Worm (Caenorhabditis elegans) whole organism, L2 larva: ENCODE data around the gene act-4.

Experiments
- C34F6.9 ChIP-seq: fragments of 150-350 bp; optimal IDR thresholded peaks from 2 replicates; lab custom pipeline; 2014; ENCODE audit warnings: missing biosample characterization, missing genetic modification characterization
- F13H6.1 ChIP-seq: sonication (generic microtip); optimal IDR thresholded peaks from 2 replicates; lab custom pipeline; 2016; ENCODE audit warnings: missing genetic modification characterization, missing compliant biosample characterization
- R02D3.7 ChIP-seq: fragments of 150-350 bp; optimal IDR thresholded peaks from 2 replicates; lab custom pipeline; 2014; ENCODE audit warnings: missing biosample characterization, missing genetic modification characterization
- Y55F3AM.14 ChIP-seq: fragments of 200-800 bp; sonication (Bioruptor generic); optimal IDR thresholded peaks from 2 replicates; lab custom pipeline; 2018; ENCODE audit warnings: mild to moderate bottlenecking, missing genetic modification characterization, missing compliant biosample characterization
- ZK546.5 ChIP-seq: sonication (generic microtip); optimal IDR thresholded peaks from 2 replicates; lab custom pipeline; 2017; ENCODE audit warnings: missing biosample characterization, missing genetic modification characterization
- alr-1 ChIP-seq: fragments of 150-350 bp; optimal IDR thresholded peaks from 2 replicates; lab custom pipeline; 2014; ENCODE audit warnings: missing biosample characterization, missing genetic modification characterization
- aly-2 ChIP-seq: fragments of 150-350 bp; optimal IDR thresholded peaks from 2 replicates; lab custom pipeline; 2014; ENCODE audit warnings: missing biosample characterization, missing genetic modification characterization
- ama-1 ChIP-seq: fragments of 150-350 bp; optimal IDR thresholded peaks from 2 replicates; lab custom pipeline; 2018; ENCODE audit warnings: inconsistent platforms
- blmp-1 ChIP-seq: sonication (generic microtip); optimal IDR thresholded peaks from 2 replicates; lab custom pipeline; 2017; ENCODE audit warnings: missing genetic modification characterization, mild to moderate bottlenecking, missing compliant biosample characterization, antibody characterized with exemption, moderate library complexity; ENCODE audit not compliant: insufficient read depth
- ceh-16 ChIP-seq: fragments of 150-350 bp; optimal IDR thresholded peaks from 2 replicates; lab custom pipeline; 2014; ENCODE audit warnings: missing biosample characterization, missing genetic modification characterization
- ceh-82 ChIP-seq: fragments of 150-350 bp; optimal IDR thresholded peaks from 2 replicates; lab custom pipeline; 2014; ENCODE audit warnings: missing biosample characterization, missing genetic modification characterization
- crh-2 ChIP-seq: sonication (generic microtip); optimal IDR thresholded peaks from 2 replicates; lab custom pipeline; 2017; ENCODE audit warnings: missing biosample characterization, missing genetic modification characterization
- dmd-4 ChIP-seq: sonication (generic microtip); optimal IDR thresholded peaks from 2 replicates; lab custom pipeline; 2017; ENCODE audit warnings: missing biosample characterization, missing genetic modification characterization
- egl-27 ChIP-seq: sonication (generic microtip); optimal IDR thresholded peaks from 3 replicates; lab custom pipeline; 2017; ENCODE audit warnings: missing biosample characterization, missing genetic modification reagents, missing genetic modification characterization
- elt-1 ChIP-seq: fragments of 150-350 bp; optimal IDR thresholded peaks from 2 replicates; lab custom pipeline; 2014; ENCODE audit warnings: missing biosample characterization, missing genetic modification characterization
- elt-3 ChIP-seq: sonication (generic microtip); optimal IDR thresholded peaks from 2 replicates; lab custom pipeline; 2017; ENCODE audit warnings: missing biosample characterization, missing genetic modification characterization
- fos-1 ChIP-seq: fragments of 150-350 bp; optimal IDR thresholded peaks from 2 replicates; lab custom pipeline; 2014; ENCODE audit warnings: missing biosample characterization, missing genetic modification characterization
- gmeb-1 ChIP-seq: fragments of 150-350 bp; optimal IDR thresholded peaks from 2 replicates; lab custom pipeline; 2014; ENCODE audit warnings: missing biosample characterization, missing genetic modification characterization
- lin-11 ChIP-seq: fragments of 150-350 bp; sonication (generic microtip); optimal IDR thresholded peaks from 2 replicates; lab custom pipeline; 2014; ENCODE audit warnings: missing biosample characterization, missing genetic modification characterization, inconsistent platforms, mixed read lengths
- lin-13 ChIP-seq: fragments of 150-350 bp; optimal IDR thresholded peaks from 2 replicates; lab custom pipeline; 2014; ENCODE audit warnings: missing biosample characterization, missing genetic modification reagents, missing genetic modification characterization
- lin-39 ChIP-seq: fragments of 150-350 bp; optimal IDR thresholded peaks from 2 replicates; lab custom pipeline; 2014; ENCODE audit warnings: missing biosample characterization, missing genetic modification reagents, missing genetic modification characterization
- lsy-2 ChIP-seq, 2 experiments: fragments of 150-350 bp in 1 of 2; sonication (generic microtip) in 1 of 2; optimal IDR thresholded peaks; 2 replicates each; lab custom pipeline; 2014 to 2017; ENCODE audit warnings: missing biosample characterization in 2 of 2, missing genetic modification characterization in 2 of 2
- mab-5 ChIP-seq: fragments of 150-350 bp; optimal IDR thresholded peaks from 2 replicates; lab custom pipeline; 2014; ENCODE audit warnings: missing biosample characterization, missing genetic modification characterization
- mbf-1 ChIP-seq: sonication (generic microtip); optimal IDR thresholded peaks from 2 replicates; lab custom pipeline; 2017; ENCODE audit warnings: missing biosample characterization, missing genetic modification characterization
- mdl-1 ChIP-seq, 2 experiments: fragments of 150-350 bp in 1 of 2; sonication (generic microtip) in 1 of 2; optimal IDR thresholded peaks; 2 replicates each; lab custom pipeline; 2017; ENCODE audit warnings: missing biosample characterization in 2 of 2, missing genetic modification characterization in 2 of 2
- nhr-10 ChIP-seq: sonication (generic microtip); optimal IDR thresholded peaks from 2 replicates; lab custom pipeline; 2017; ENCODE audit warnings: missing biosample characterization, missing genetic modification characterization
- nhr-11 ChIP-seq: fragments of 150-350 bp; optimal IDR thresholded peaks from 2 replicates; lab custom pipeline; 2014; ENCODE audit warnings: missing biosample characterization, missing genetic modification characterization
- nhr-12 ChIP-seq: fragments of 150-350 bp; optimal IDR thresholded peaks from 2 replicates; lab custom pipeline; 2014; ENCODE audit warnings: missing biosample characterization, missing genetic modification characterization
- nhr-129 ChIP-seq: fragments of 150-350 bp; optimal IDR thresholded peaks from 2 replicates; lab custom pipeline; 2014; ENCODE audit warnings: missing biosample characterization, missing genetic modification characterization
- nhr-21 ChIP-seq: fragments of 150-350 bp; optimal IDR thresholded peaks from 2 replicates; lab custom pipeline; 2014; ENCODE audit warnings: missing biosample characterization, missing genetic modification characterization
- nhr-23 ChIP-seq: fragments of 150-350 bp; optimal IDR thresholded peaks from 2 replicates; lab custom pipeline; 2014; ENCODE audit warnings: missing biosample characterization, missing genetic modification reagents, missing genetic modification characterization
- nhr-237 ChIP-seq: fragments of 150-350 bp; optimal IDR thresholded peaks from 2 replicates; lab custom pipeline; 2014; ENCODE audit warnings: missing biosample characterization, missing genetic modification characterization
- nhr-25 ChIP-seq: fragments of 150-350 bp; sonication (generic microtip); optimal IDR thresholded peaks from 3 replicates; lab custom pipeline; 2014; ENCODE audit warnings: missing biosample characterization, missing genetic modification characterization
- nhr-6 ChIP-seq: fragments of 150-350 bp; optimal IDR thresholded peaks from 2 replicates; lab custom pipeline; 2014; ENCODE audit warnings: missing biosample characterization, missing genetic modification characterization
- nhr-77 ChIP-seq: fragments of 150-350 bp; optimal IDR thresholded peaks from 2 replicates; lab custom pipeline; 2014; ENCODE audit warnings: missing biosample characterization, missing genetic modification characterization
- peb-1 ChIP-seq: fragments of 150-350 bp; optimal IDR thresholded peaks from 2 replicates; lab custom pipeline; 2014; ENCODE audit warnings: missing biosample characterization, missing genetic modification characterization
- sem-4 ChIP-seq: fragments of 150-350 bp; optimal IDR thresholded peaks from 2 replicates; lab custom pipeline; 2014; ENCODE audit warnings: missing biosample characterization, missing genetic modification reagents, missing genetic modification characterization
- skn-1 ChIP-seq: sonication (generic microtip); optimal IDR thresholded peaks from 2 replicates; lab custom pipeline; 2017; ENCODE audit warnings: missing biosample characterization, missing genetic modification characterization
- sma-3 ChIP-seq: sonication (generic microtip); optimal IDR thresholded peaks from 2 replicates; lab custom pipeline; 2016; ENCODE audit warnings: missing genetic modification reagents, missing genetic modification characterization, missing compliant biosample characterization
- sma-9 ChIP-seq, 2 experiments: fragments of 150-350 bp in 1 of 2; sonication (generic microtip) in 1 of 2; optimal IDR thresholded peaks; 2 replicates each; lab custom pipeline; 2014 to 2016; ENCODE audit warnings: missing genetic modification characterization in 2 of 2, mild to moderate bottlenecking in 1 of 2, missing biosample characterization in 1 of 2, missing compliant biosample characterization in 1 of 2, missing genetic modification reagents in 1 of 2, moderate library complexity in 1 of 2
- snpc-4 ChIP-seq: fragments of 150-350 bp; optimal IDR thresholded peaks from 2 replicates; lab custom pipeline; 2014; ENCODE audit warnings: missing biosample characterization, missing genetic modification characterization
- unc-39 ChIP-seq: fragments of 150-350 bp; optimal IDR thresholded peaks from 2 replicates; lab custom pipeline; 2014; ENCODE audit warnings: missing biosample characterization, missing genetic modification characterization
- unc-55 ChIP-seq: fragments of 150-350 bp; sonication (generic microtip); optimal IDR thresholded peaks from 3 replicates; lab custom pipeline; 2014; ENCODE audit warnings: missing biosample characterization, missing genetic modification reagents, missing genetic modification characterization
- unc-62 ChIP-seq: fragments of 150-350 bp; optimal IDR thresholded peaks from 2 replicates; lab custom pipeline; 2014; ENCODE audit warnings: missing biosample characterization, missing genetic modification reagents, missing genetic modification characterization
- zag-1 ChIP-seq: fragments of 150-350 bp; optimal IDR thresholded peaks from 2 replicates; lab custom pipeline; 2014; ENCODE audit warnings: missing biosample characterization, missing genetic modification characterization
- ztf-1 ChIP-seq: fragments of 200-800 bp; sonication (Bioruptor generic); conservative IDR thresholded peaks from 2 replicates; pipeline ENCODE4 v1.3.6; 2022; ENCODE audit warnings: missing genetic modification characterization, missing compliant biosample characterization
- ztf-11 ChIP-seq: sonication (generic microtip); optimal IDR thresholded peaks from 2 replicates; lab custom pipeline; 2017; ENCODE audit warnings: missing biosample characterization, missing genetic modification characterization
- ztf-4 ChIP-seq: fragments of 150-350 bp; optimal IDR thresholded peaks from 2 replicates; lab custom pipeline; 2014; ENCODE audit warnings: missing biosample characterization, missing genetic modification characterization

The act-4 gene

ce11 chrX:4960910-4961680, 674 bp downstream of the act-4 start:
- TF ChIP-seq mdl-1 (tag; optimal IDR thresholded peaks at IDR 0.05; lab: Kevin White, UChicago) (no peak), blmp-1 (tag; lab: Kevin White, UChicago) (no peak), unc-55 (GFP tag; lab: Kevin White, UChicago) (no peak), ceh-16 (tag; lab: Kevin White, UChicago) (peak; percentile 15)

- TF ChIP-seq lsy-2 (tag; optimal IDR thresholded peaks at IDR 0.05; lab: Kevin White, UChicago) (peak in 1 of 2 experiments; percentile 55), lin-11 (peak; percentile 57), mdl-1 (tag; optimal IDR thresholded peaks at IDR 0.05; lab: Kevin White, UChicago) (peak; percentile 28 to 41), C34F6.9 (tag; lab: Kevin White, UChicago) (peak; percentile 71), crh-2 (tag; lab: Kevin White, UChicago) (peak; percentile 58), F13H6.1 (tag; lab: Kevin White, UChicago) (peak; percentile 87), nhr-11 (tag; lab: Kevin White, UChicago) (no peak), lin-39 (tag; lab: Kevin White, UChicago) (no peak), mbf-1 (tag; lab: Kevin White, UChicago) (no peak), zag-1 (tag; lab: Kevin White, UChicago) (peak; percentile 78), nhr-23 (tag; lab: Kevin White, UChicago) (no peak), unc-39 (tag; lab: Kevin White, UChicago) (no peak), lin-13 (GFP tag; lab: Kevin White, UChicago) (peak; percentile 55), nhr-10 (tag; lab: Kevin White, UChicago) (peak; percentile 26), ztf-11 (tag; lab: Kevin White, UChicago) (peak; percentile 10), R02D3.7 (tag; lab: Kevin White, UChicago) (no peak), ZK546.5 (tag; lab: Kevin White, UChicago) (no peak), ama-1 (no peak), elt-1 (tag; lab: Kevin White, UChicago) (no peak), gmeb-1 (tag; lab: Kevin White, UChicago) (no peak), nhr-6 (tag; lab: Kevin White, UChicago) (no peak), mab-5 (tag; lab: Kevin White, UChicago) (peak; percentile 13), nhr-129 (tag; lab: Kevin White, UChicago) (peak; percentile 81), Y55F3AM.14 (GFP tag; lab: Kevin White, UChicago) (peak; percentile 8), peb-1 (tag; lab: Kevin White, UChicago) (peak; percentile 10), egl-27 (peak; percentile 50), aly-2 (tag; lab: Kevin White, UChicago) (no peak), sem-4 (tag; lab: Kevin White, UChicago) (peak; percentile 69), ztf-4 (tag; lab: Kevin White, UChicago) (peak; percentile 51), blmp-1 (tag; lab: Kevin White, UChicago) (peak; percentile 16), nhr-25 (tag; lab: Kevin White, UChicago) (peak; percentile 37), nhr-21 (tag; lab: Kevin White, UChicago) (peak; percentile 25), skn-1 (tag; lab: Kevin White, UChicago) (no peak), ztf-1 (no peak), nhr-12 (tag; lab: Kevin White, UChicago) (no peak), nhr-237 (tag; lab: Kevin White, UChicago) (no peak), unc-55 (GFP tag; lab: Kevin White, UChicago) (peak; percentile 63), unc-62 (no peak), alr-1 (no peak), ceh-16 (tag; lab: Kevin White, UChicago) (peak; percentile 70), dmd-4 (no peak), sma-9 (GFP tag; optimal IDR thresholded peaks at IDR 0.05; lab: Kevin White, UChicago) (peak; percentile 55), sma-9 (tag; optimal IDR thresholded peaks at IDR 0.05; lab: Kevin White, UChicago) (no peak), ceh-82 (tag; lab: Kevin White, UChicago) (no peak), fos-1 (no peak), nhr-77 (tag; lab: Kevin White, UChicago) (no peak), sma-3 (GFP tag; lab: Kevin White, UChicago) (no peak), elt-3 (tag; lab: Kevin White, UChicago) (no peak), snpc-4 (tag; lab: Kevin White, UChicago) (peak; percentile 19)
- TF ChIP-seq, all 48 proteins: peak for 24
These were observed 1.5 kb downstream of the act-4 start for ce11 chrX:4961681-4962656.
